Fruit fly (Drosophila melanogaster) whole organism, embryonic: ENCODE measurements around the gene Fst.

Source experiments
- ATbp ChIP-seq: fragments of 200-800 bp; sonication (Bioruptor generic); optimal IDR thresholded peaks from 2 replicates; lab custom pipeline; 2017; ENCODE audit warnings: missing biosample characterization, mild to moderate bottlenecking, missing genetic modification characterization, missing genetic modification reagents
- Blimp-1 ChIP-seq: fragments of 200-800 bp; sonication (Bioruptor generic); optimal IDR thresholded peaks from 3 replicates; lab custom pipeline; 2018; ENCODE audit warnings: missing biosample characterization, missing genetic modification characterization, mild to moderate bottlenecking, moderate library complexity, missing genetic modification reagents
- CG10366 ChIP-seq: fragments of 200-800 bp; sonication (Bioruptor generic); IDR thresholded peaks from 2 replicates; pipeline ENCODE4 v1.3.6; 2022; ENCODE audit warnings: missing biosample characterization, missing genetic modification characterization
- CG10462 ChIP-seq: fragments of 200-800 bp; sonication (Bioruptor generic); optimal IDR thresholded peaks from 2 replicates; lab custom pipeline; 2016; ENCODE audit warnings: missing biosample characterization, missing genetic modification characterization
- CG10565 ChIP-seq: fragments of 200-800 bp; sonication (Bioruptor generic); optimal IDR thresholded peaks from 3 replicates; lab custom pipeline; 2016; ENCODE audit warnings: missing biosample characterization, mild to moderate bottlenecking, missing genetic modification characterization
- CG10959 ChIP-seq: fragments of 200-800 bp; sonication (Bioruptor generic); IDR thresholded peaks from 2 replicates; pipeline ENCODE4 v1.3.6; 2022; ENCODE audit warnings: missing biosample characterization, missing genetic modification characterization
- CG11247 ChIP-seq: fragments of 200-800 bp; sonication (Bioruptor generic); IDR thresholded peaks from 2 replicates; pipeline ENCODE4 v1.3.6; 2022; ENCODE audit warnings: missing biosample characterization, missing genetic modification characterization
- CG12299 ChIP-seq: fragments of 200-800 bp; sonication (Bioruptor generic); optimal IDR thresholded peaks from 2 replicates; lab custom pipeline; 2018; ENCODE audit warnings: missing biosample characterization, mild to moderate bottlenecking, missing genetic modification characterization
- CG12769 ChIP-seq: fragments of 200-800 bp; sonication (Bioruptor generic); optimal IDR thresholded peaks from 2 replicates; lab custom pipeline; 2019; ENCODE audit warnings: missing biosample characterization, mild to moderate bottlenecking, missing genetic modification characterization, moderate library complexity
- CG13287 ChIP-seq: fragments of 200-800 bp; sonication (Bioruptor generic); IDR thresholded peaks from 2 replicates; pipeline ENCODE4 v1.3.6; 2022; ENCODE audit warnings: missing biosample characterization, missing genetic modification characterization; ENCODE audit not compliant: partially characterized antibody
- CG14667 ChIP-seq: fragments of 200-800 bp; sonication (Bioruptor generic); IDR thresholded peaks from 2 replicates; pipeline ENCODE4 v1.3.6; 2022; ENCODE audit warnings: missing biosample characterization, missing genetic modification characterization
- CG17328 ChIP-seq: fragments of 200-800 bp; sonication (Bioruptor generic); IDR thresholded peaks from 2 replicates; pipeline ENCODE4 v1.3.6; 2022; ENCODE audit warnings: missing biosample characterization, missing genetic modification characterization
- CG17361 ChIP-seq: fragments of 200-800 bp; sonication (Bioruptor generic); IDR thresholded peaks from 3 replicates; pipeline ENCODE4 v1.3.6; 2022; ENCODE audit warnings: missing biosample characterization, missing genetic modification characterization
- CG17612 ChIP-seq: fragments of 200-800 bp; sonication (Bioruptor generic); IDR thresholded peaks from 2 replicates; pipeline ENCODE4 v1.3.6; 2022; ENCODE audit warnings: missing biosample characterization, missing genetic modification characterization
- CG17912 ChIP-seq: fragments of 200-800 bp; sonication (Bioruptor generic); optimal IDR thresholded peaks from 2 replicates; lab custom pipeline; 2018; ENCODE audit warnings: missing biosample characterization, mild to moderate bottlenecking, missing genetic modification characterization
- CG1832 ChIP-seq: fragments of 200-800 bp; sonication (Bioruptor generic); optimal IDR thresholded peaks from 2 replicates; lab custom pipeline; 2017; ENCODE audit warnings: missing biosample characterization, mild to moderate bottlenecking, missing genetic modification characterization, inconsistent platforms
- CG32772 ChIP-seq: fragments of 200-800 bp; sonication (Bioruptor generic); IDR thresholded peaks from 2 replicates; pipeline ENCODE4 v1.3.6; 2022; ENCODE audit warnings: missing biosample characterization, missing genetic modification characterization
- CG43689 ChIP-seq: fragments of 200-800 bp; sonication (Bioruptor generic); IDR thresholded peaks from 2 replicates; pipeline ENCODE4 v1.3.6; 2022; ENCODE audit warnings: missing biosample characterization, missing genetic modification characterization
- CG4404 ChIP-seq: fragments of 200-800 bp; sonication (Bioruptor generic); IDR thresholded peaks from 2 replicates; pipeline ENCODE4 v1.3.6; 2022; ENCODE audit warnings: missing biosample characterization, missing genetic modification characterization
- CG5245 ChIP-seq: fragments of 200-800 bp; sonication (Bioruptor generic); optimal IDR thresholded peaks from 3 replicates; lab custom pipeline; 2016; ENCODE audit warnings: missing biosample characterization, missing genetic modification characterization
- CG7839 ChIP-seq: fragments of 200-800 bp; sonication (Bioruptor generic); optimal IDR thresholded peaks from 3 replicates; lab custom pipeline; 2018; ENCODE audit warnings: missing biosample characterization, mild to moderate bottlenecking, missing genetic modification characterization, moderate library complexity
- CG9817 ChIP-seq: fragments of 200-800 bp; sonication (Bioruptor generic); optimal IDR thresholded peaks from 2 replicates; lab custom pipeline; 2018; ENCODE audit warnings: missing biosample characterization, mild to moderate bottlenecking, missing genetic modification characterization, moderate library complexity
- CG9932 ChIP-seq: fragments of 200-800 bp; sonication (Bioruptor generic); IDR thresholded peaks from 2 replicates; pipeline ENCODE4 v1.3.6; 2022; ENCODE audit warnings: missing biosample characterization, missing genetic modification characterization
- CrebB ChIP-seq: fragments of 200-800 bp; sonication (Bioruptor generic); optimal IDR thresholded peaks from 3 replicates; lab custom pipeline; 2018; ENCODE audit warnings: missing biosample characterization, mild to moderate bottlenecking, missing genetic modification characterization
- Ets65A ChIP-seq: fragments of 200-800 bp; sonication (Bioruptor generic); peaks from one replicate; lab custom pipeline; 2016; ENCODE audit warnings: missing biosample characterization, missing genetic modification characterization
- HLH4C ChIP-seq: fragments of 200-800 bp; sonication (Bioruptor generic); IDR thresholded peaks from 3 replicates; pipeline ENCODE4 v1.3.6; 2022; ENCODE audit warnings: missing biosample characterization, missing genetic modification characterization; ENCODE audit not compliant: partially characterized antibody
- Kr ChIP-seq: fragments of 200-800 bp; sonication (Bioruptor generic); optimal IDR thresholded peaks from 2 replicates; lab custom pipeline; 2017; ENCODE audit warnings: missing biosample characterization, mild to moderate bottlenecking, missing genetic modification characterization
- Mes4 ChIP-seq: fragments of 200-800 bp; sonication (Bioruptor generic); optimal IDR thresholded peaks from 2 replicates; lab custom pipeline; 2016; ENCODE audit warnings: missing biosample characterization, missing genetic modification characterization
- Sox100B ChIP-seq: fragments of 200-800 bp; sonication (Bioruptor generic); optimal IDR thresholded peaks from 3 replicates; lab custom pipeline; 2018; ENCODE audit warnings: missing biosample characterization, mild to moderate bottlenecking, missing genetic modification characterization
- Ssrp ChIP-seq: fragments of 200-800 bp; sonication (Bioruptor generic); optimal IDR thresholded peaks from 2 replicates; lab custom pipeline; 2018; ENCODE audit warnings: missing biosample characterization, mild to moderate bottlenecking, missing genetic modification characterization, moderate library complexity
- TFAM ChIP-seq: fragments of 200-800 bp; sonication (Bioruptor generic); optimal IDR thresholded peaks from 2 replicates; lab custom pipeline; 2017; ENCODE audit warnings: missing biosample characterization, missing genetic modification characterization, inconsistent platforms
- Taf1 ChIP-seq: fragments of 200-800 bp; sonication (Bioruptor generic); IDR thresholded peaks from 2 replicates; pipeline ENCODE4 v1.3.6; 2022; ENCODE audit warnings: missing biosample characterization, missing genetic modification characterization
- ab ChIP-seq: fragments of 200-800 bp; sonication (Bioruptor generic); optimal IDR thresholded peaks from 2 replicates; lab custom pipeline; 2016; ENCODE audit warnings: missing biosample characterization, missing genetic modification characterization
- ash1 ChIP-seq: fragments of 200-800 bp; sonication (Bioruptor generic); optimal IDR thresholded peaks from 2 replicates; lab custom pipeline; 2018; ENCODE audit warnings: missing biosample characterization, mild to moderate bottlenecking, missing genetic modification characterization
- ato ChIP-seq: fragments of 200-800 bp; sonication (Bioruptor generic); IDR thresholded peaks from 2 replicates; pipeline ENCODE4 v1.3.6; 2022; ENCODE audit warnings: missing biosample characterization, missing genetic modification characterization; ENCODE audit not compliant: partially characterized antibody
- bab2 ChIP-seq: fragments of 200-800 bp; sonication (Bioruptor generic); optimal IDR thresholded peaks from 2 replicates; lab custom pipeline; 2016; ENCODE audit warnings: missing biosample characterization, missing genetic modification characterization
- exex ChIP-seq: fragments of 200-800 bp; sonication (Bioruptor generic); optimal IDR thresholded peaks from 4 replicates; lab custom pipeline; 2018; ENCODE audit warnings: missing biosample characterization, mild to moderate bottlenecking, missing genetic modification characterization, moderate library complexity
- eyg ChIP-seq: fragments of 200-800 bp; sonication (Bioruptor generic); optimal IDR thresholded peaks from 3 replicates; lab custom pipeline; 2016; ENCODE audit warnings: missing biosample characterization, missing genetic modification characterization
- fd3F ChIP-seq: fragments of 200-800 bp; sonication (Bioruptor generic); optimal IDR thresholded peaks from 2 replicates; lab custom pipeline; 2018; ENCODE audit warnings: missing biosample characterization, mild to moderate bottlenecking, missing genetic modification characterization, moderate library complexity
- fru ChIP-seq: fragments of >200 bp; optimal IDR thresholded peaks from 2 replicates; lab custom pipeline; 2017
- gce ChIP-seq: fragments of 200-800 bp; sonication (Bioruptor generic); IDR thresholded peaks from 3 replicates; pipeline ENCODE4 v1.3.6; 2022; ENCODE audit warnings: missing biosample characterization, missing genetic modification characterization
- gem ChIP-seq: fragments of 200-800 bp; sonication (Bioruptor generic); optimal IDR thresholded peaks from 2 replicates; lab custom pipeline; 2019; ENCODE audit warnings: missing biosample characterization, mild to moderate bottlenecking, missing genetic modification characterization, moderate library complexity
- ham ChIP-seq: fragments of 200-800 bp; sonication (Bioruptor generic); IDR thresholded peaks from 2 replicates; pipeline ENCODE4 v1.3.6; 2022; ENCODE audit warnings: missing biosample characterization, missing genetic modification characterization
- hth ChIP-seq: fragments of >200 bp; optimal IDR thresholded peaks from 2 replicates; lab custom pipeline; 2017; ENCODE audit warnings: inconsistent platforms
- kay ChIP-seq: fragments of 200-800 bp; sonication (Bioruptor generic); optimal IDR thresholded peaks from 2 replicates; lab custom pipeline; 2016; ENCODE audit warnings: missing biosample characterization, missing genetic modification characterization
- org-1 ChIP-seq: fragments of 200-800 bp; sonication (Bioruptor generic); optimal IDR thresholded peaks from 2 replicates; lab custom pipeline; 2017; ENCODE audit warnings: missing biosample characterization, missing genetic modification characterization
- pros ChIP-seq: fragments of 200-800 bp; sonication (Bioruptor generic); optimal IDR thresholded peaks from 3 replicates; lab custom pipeline; 2019; ENCODE audit warnings: missing biosample characterization, mild to moderate bottlenecking, missing genetic modification characterization, moderate library complexity
- rib ChIP-seq: fragments of 200-800 bp; sonication (Bioruptor generic); IDR thresholded peaks from 2 replicates; pipeline ENCODE4 v1.3.6; 2022; ENCODE audit warnings: missing biosample characterization, missing genetic modification characterization
- tio ChIP-seq: fragments of 200-800 bp; sonication (Bioruptor generic); optimal IDR thresholded peaks from 2 replicates; lab custom pipeline; 2017; ENCODE audit warnings: missing biosample characterization, missing genetic modification characterization, inconsistent platforms
- tna ChIP-seq: fragments of 200-800 bp; sonication (Bioruptor generic); IDR thresholded peaks from 2 replicates; pipeline ENCODE4 v1.3.6; 2022; ENCODE audit warnings: missing biosample characterization, missing genetic modification characterization; ENCODE audit not compliant: partially characterized antibody
- twi ChIP-seq: fragments of 200-800 bp; optimal IDR thresholded peaks from 2 replicates; lab custom pipeline; 2019; ENCODE audit warnings: missing biosample characterization, mild to moderate bottlenecking, missing genetic modification characterization, moderate library complexity
- vvl ChIP-seq: fragments of 200-800 bp; sonication (Bioruptor generic); IDR thresholded peaks from 2 replicates; pipeline ENCODE4 v1.3.6; 2022; ENCODE audit warnings: missing biosample characterization, missing genetic modification characterization

Gene Fst

DNA sequence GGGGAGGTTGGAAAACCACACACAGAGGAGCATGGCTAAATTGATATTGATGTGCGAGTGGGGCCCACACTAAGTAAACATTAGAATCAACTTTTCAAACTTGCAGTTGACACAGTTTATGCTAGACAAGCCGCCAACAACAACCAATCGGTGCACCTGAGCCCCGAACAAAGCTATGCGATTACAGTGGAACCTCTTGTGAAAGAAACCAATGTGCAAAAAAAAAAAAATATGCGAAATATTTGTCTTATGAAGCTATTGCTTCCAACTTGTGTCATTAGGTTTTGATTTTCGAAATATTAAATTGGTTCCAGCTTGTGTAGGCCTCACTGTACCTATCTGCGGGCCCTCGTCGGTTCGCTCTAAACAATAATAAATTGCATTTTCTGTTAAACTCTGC lies 27.6 kb downstream of the Fst start (continued):
- TF ChIP-seq TFAM (GFP tag; lab: Kevin White, UChicago) (no peak), CG17361 (GFP tag; lab: Robert Waterston, UW) (peak; percentile 63), CG4404 (GFP tag; lab: Robert Waterston, UW) (peak; percentile 71), ato (GFP tag; lab: Robert Waterston, UW) (no peak), Sox100B (GFP tag; lab: Kevin White, UChicago) (peak; percentile 33), hth (no peak), CG17328 (GFP tag; lab: Robert Waterston, UW) (peak; percentile 88), Mes4 (GFP tag; lab: Kevin White, UChicago) (peak; percentile 65), CG12299 (tag; lab: Kevin White, UChicago) (no peak), CG7839 (tag; lab: Kevin White, UChicago) (peak; percentile 80), CG5245 (GFP tag; lab: Kevin White, UChicago) (peak; percentile 79), HLH4C (GFP tag; lab: Robert Waterston, UW) (no peak), CG43689 (GFP tag; lab: Robert Waterston, UW) (0 out of 2 replicates have a peak, but pooled peaks have one; percentile 21), fd3F (GFP tag; lab: Kevin White, UChicago) (peak; percentile 31), fru (no peak), tio (peak; percentile 42), bab2 (peak; percentile 76), vvl (GFP tag; lab: Robert Waterston, UW) (peak; percentile 90), rib (GFP tag; lab: Robert Waterston, UW) (no peak), CG10565 (GFP tag; lab: Kevin White, UChicago) (peak; percentile 10), pros (GFP tag; lab: Kevin White, UChicago) (no peak), CG12769 (tag; lab: Kevin White, UChicago) (peak; percentile 70), Blimp-1 (GFP tag; lab: Kevin White, UChicago) (peak; percentile 82), CG17912 (GFP tag; lab: Kevin White, UChicago) (no peak), CG11247 (GFP tag; lab: Robert Waterston, UW) (peak; percentile 78), gem (peak; percentile 80), Ets65A (GFP tag; lab: Kevin White, UChicago) (peak; percentile 95), CG10959 (GFP tag; lab: Robert Waterston, UW) (peak; percentile 76), eyg (GFP tag; lab: Kevin White, UChicago) (peak; percentile 4), CG14667 (GFP tag; lab: Robert Waterston, UW) (peak; percentile 50), gce (GFP tag; lab: Robert Waterston, UW) (0 out of 3 replicates have a peak, but pooled peaks have one; percentile 63), Kr (GFP tag; lab: Kevin White, UChicago) (no peak), CrebB (tag; lab: Kevin White, UChicago) (peak; percentile 57), CG9932 (GFP tag; lab: Robert Waterston, UW) (peak; percentile 44; the same call in 1 of the 2 replicates), CG10366 (GFP tag; lab: Robert Waterston, UW) (peak; percentile 83), CG17612 (GFP tag; lab: Robert Waterston, UW) (0 out of 2 replicates have a peak, but pooled peaks have one; percentile 33), kay (GFP tag; lab: Kevin White, UChicago) (no peak), ash1 (no peak), Taf1 (GFP tag; lab: Robert Waterston, UW) (peak; percentile 40; the same call in 1 of the 2 replicates), CG13287 (GFP tag; lab: Robert Waterston, UW) (no peak), tna (GFP tag; lab: Robert Waterston, UW) (no peak), exex (tag; lab: Kevin White, UChicago) (no peak), CG1832 (no peak), twi (tag; lab: Kevin White, UChicago) (peak; percentile 17), ham (GFP tag; lab: Robert Waterston, UW) (no peak), ATbp (GFP tag; lab: Kevin White, UChicago) (peak; percentile 74), CG10462 (peak; percentile 23), ab (GFP tag; lab: Kevin White, UChicago) (peak; percentile 71), CG32772 (GFP tag; lab: Robert Waterston, UW) (peak; percentile 88), Ssrp (tag; lab: Kevin White, UChicago) (peak; percentile 74), org-1 (GFP tag; lab: Kevin White, UChicago) (peak; percentile 72), CG9817 (tag; lab: Kevin White, UChicago) (peak; percentile 63)
